Worm (Caenorhabditis elegans): ENCODE measurements around the gene F13B12.7.

DNA sequence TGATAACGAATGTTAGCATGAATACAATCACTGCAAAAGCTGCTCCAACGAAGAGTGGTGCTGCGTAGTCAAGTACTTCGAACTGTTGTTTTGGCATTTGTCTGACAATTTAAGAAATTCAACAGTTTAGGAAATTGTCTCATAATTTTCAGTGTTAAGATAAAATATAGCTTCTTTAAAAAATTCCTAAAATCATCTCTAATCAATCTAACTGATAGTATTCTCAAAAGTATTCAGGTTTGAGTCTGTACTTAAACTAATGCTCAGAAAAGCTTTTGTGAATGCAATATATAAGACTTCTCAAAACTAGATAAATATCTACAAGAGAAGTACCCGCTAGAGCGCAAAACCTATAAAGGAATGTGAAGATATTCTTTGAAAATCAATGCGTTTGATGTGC lies 48.8 kb upstream of the F13B12.7 start, which contains the start of gene R10H10.4:
- TF ChIP-seq snpc-4 (tag; optimal IDR thresholded peaks at IDR 0.05) (no peak), elt-3 (tag; optimal IDR thresholded peaks at IDR 0.05) (no peak), unc-62 (GFP tag; optimal IDR thresholded peaks at IDR 0.05) (no peak), eor-1 (tag; optimal IDR thresholded peaks at IDR 0.05) (no peak), mml-1 (tag; optimal IDR thresholded peaks at IDR 0.05) (no peak), nfya-1 (tag; optimal IDR thresholded peaks at IDR 0.05; ENCODE audit: insufficient read depth) (no peak), elt-1 (tag; optimal IDR thresholded peaks at IDR 0.05) (no peak)

All from whole organism, L3 larva.